Worm (Caenorhabditis elegans) whole organism, L4 larva: Measurements from ENCODE around the gene F26A10.2.

Source experiments
- D1046.2 ChIP-seq: fragments of 200-800 bp; sonication (Bioruptor generic); IDR thresholded peaks from 2 replicates; pipeline ENCODE4 v1.3.6; 2022; ENCODE audit warnings: missing genetic modification characterization, missing compliant biosample characterization
- F44E2.7 ChIP-seq: fragments of 200-800 bp; sonication (Bioruptor generic); IDR thresholded peaks from 2 replicates; pipeline ENCODE4 v2.1.2; 2022; ENCODE audit warnings: missing genetic modification characterization, missing compliant biosample characterization
- T26A8.4 ChIP-seq: fragments of 200-800 bp; sonication (Bioruptor generic); IDR thresholded peaks from 2 replicates; pipeline ENCODE4 v1.3.6; 2022; ENCODE audit warnings: missing genetic modification characterization, missing compliant biosample characterization
- Y5F2A.4 ChIP-seq: fragments of 200-800 bp; sonication (Bioruptor generic); optimal IDR thresholded peaks from 2 replicates; lab custom pipeline; 2018; ENCODE audit warnings: mild to moderate bottlenecking, missing genetic modification characterization, missing compliant biosample characterization
- aha-1 ChIP-seq: fragments of 150-350 bp; peaks from one replicate; lab custom pipeline; 2014; ENCODE audit warnings: missing biosample characterization, missing genetic modification characterization
- ceh-20 ChIP-seq: fragments of 200-800 bp; sonication (Bioruptor generic); IDR thresholded peaks from 2 replicates; pipeline ENCODE4 v1.3.6; 2022; ENCODE audit warnings: missing genetic modification reagents, missing genetic modification characterization, missing compliant biosample characterization
- daf-12 ChIP-seq: fragments of 150-350 bp; optimal IDR thresholded peaks from 2 replicates; lab custom pipeline; 2014; ENCODE audit warnings: missing biosample characterization, missing genetic modification reagents, missing genetic modification characterization
- daf-16 ChIP-seq, 3 experiments: sonication (generic microtip); optimal IDR thresholded peaks; 2 replicates each; lab custom pipeline; 2016 to 2017; ENCODE audit warnings: missing genetic modification characterization in 3 of 3, missing genetic modification reagents in 3 of 3, mild to moderate bottlenecking in 2 of 3, missing compliant biosample characterization in 2 of 3, missing biosample characterization in 1 of 3, moderate library complexity in 1 of 3
- dve-1 ChIP-seq: sonication (generic microtip); optimal IDR thresholded peaks from 2 replicates; lab custom pipeline; 2017; ENCODE audit warnings: antibody characterized with exemption, mild to moderate bottlenecking, missing genetic modification characterization, missing compliant biosample characterization; ENCODE audit not compliant: insufficient read depth
- hif-1 ChIP-seq, 2 experiments: sonication (generic microtip); optimal IDR thresholded peaks; 2 replicates each; lab custom pipeline; 2016 to 2017; ENCODE audit warnings: missing compliant biosample characterization in 2 of 2, missing genetic modification characterization in 2 of 2, missing genetic modification reagents in 2 of 2, missing genotype in 2 of 2, mild to moderate bottlenecking in 1 of 2
- hlh-11 ChIP-seq: fragments of 200-800 bp; sonication (Bioruptor generic); optimal IDR thresholded peaks from 2 replicates; lab custom pipeline; 2018; ENCODE audit warnings: mild to moderate bottlenecking, missing genetic modification characterization, missing compliant biosample characterization
- hlh-30 ChIP-seq: sonication (generic microtip); optimal IDR thresholded peaks from 2 replicates; lab custom pipeline; 2017; ENCODE audit warnings: antibody characterized with exemption, mild to moderate bottlenecking, missing genetic modification characterization, missing compliant biosample characterization; ENCODE audit not compliant: insufficient read depth
- lin-1 ChIP-seq: fragments of 200-800 bp; sonication (Bioruptor generic); IDR thresholded peaks from 2 replicates; pipeline ENCODE4 v1.3.6; 2022; ENCODE audit warnings: missing genetic modification reagents, missing genetic modification characterization, missing compliant biosample characterization
- lin-29 ChIP-seq: fragments of 200-800 bp; sonication (Bioruptor generic); IDR thresholded peaks from 2 replicates; pipeline ENCODE4 v1.3.6; 2022; ENCODE audit warnings: missing genetic modification reagents, missing genetic modification characterization, missing compliant biosample characterization
- lin-39 ChIP-seq: fragments of 150-350 bp; optimal IDR thresholded peaks from 2 replicates; lab custom pipeline; 2014; ENCODE audit warnings: missing biosample characterization, missing genetic modification reagents, missing genetic modification characterization
- madf-9 ChIP-seq: fragments of 200-800 bp; sonication (Bioruptor generic); conservative IDR thresholded peaks from 2 replicates; pipeline ENCODE4 v1.3.6; 2022; ENCODE audit warnings: missing genetic modification reagents, missing genetic modification characterization, missing compliant biosample characterization
- mdl-1 ChIP-seq, 2 experiments: fragments of 150-350 bp in 1 of 2; sonication (generic microtip) in 1 of 2; optimal IDR thresholded peaks; 2 replicates each; lab custom pipeline; 2014 to 2017; ENCODE audit warnings: missing biosample characterization in 2 of 2, missing genetic modification characterization in 2 of 2
- mdt-29 ChIP-seq: fragments of 200-800 bp; sonication (Bioruptor generic); IDR thresholded peaks from 2 replicates; pipeline ENCODE4 v1.3.6; 2022; ENCODE audit warnings: missing genetic modification reagents, missing genetic modification characterization, missing compliant biosample characterization
- mep-1 ChIP-seq: fragments of 150-350 bp; sonication (generic microtip); optimal IDR thresholded peaks from 3 replicates; lab custom pipeline; 2014; ENCODE audit warnings: missing biosample characterization, missing genetic modification characterization
- nhr-11 ChIP-seq: fragments of 150-350 bp; optimal IDR thresholded peaks from 2 replicates; lab custom pipeline; 2014; ENCODE audit warnings: missing biosample characterization, missing genetic modification characterization
- nhr-41 ChIP-seq: fragments of 200-800 bp; sonication (Bioruptor generic); IDR thresholded peaks from 2 replicates; pipeline ENCODE4 v1.3.6; 2022; ENCODE audit warnings: missing genetic modification reagents, missing genetic modification characterization, missing compliant biosample characterization
- pqm-1 ChIP-seq: sonication (generic microtip); optimal IDR thresholded peaks from 2 replicates; lab custom pipeline; 2017; ENCODE audit warnings: missing biosample characterization, missing genetic modification characterization
- set-16 ChIP-seq: fragments of 200-800 bp; sonication (Bioruptor generic); IDR thresholded peaks from 2 replicates; pipeline ENCODE4 v1.3.6; 2022; ENCODE audit warnings: missing genetic modification reagents, missing genetic modification characterization, missing compliant biosample characterization
- skn-1 ChIP-seq: fragments of 150-350 bp; optimal IDR thresholded peaks from 2 replicates; lab custom pipeline; 2014; ENCODE audit warnings: missing biosample characterization, missing genetic modification characterization
- unc-62 ChIP-seq, 3 experiments: fragments of 150-350 bp in 1 of 3; sonication (generic microtip); optimal IDR thresholded peaks in 2 of 3; peaks in 1 of 3; 1 replicate in 1 of 3; 2 replicates in 2 of 3; lab custom pipeline; 2014 to 2017; ENCODE audit warnings: missing biosample characterization in 3 of 3, missing genetic modification characterization in 3 of 3, missing genetic modification reagents in 3 of 3, missing genotype in 1 of 3
- zfp-2 ChIP-seq: sonication (generic microtip); optimal IDR thresholded peaks from 2 replicates; lab custom pipeline; 2016; ENCODE audit warnings: mild to moderate bottlenecking, missing genetic modification characterization, missing compliant biosample characterization

F26A10.2 gene

ce11 chrX:7638790-7639189 lies 6.4 kb downstream of the F26A10.2 start:
- peak; percentile 50 for TF ChIP-seq aha-1 (tag; lab: Kevin White, UChicago)
- TF ChIP-seq mdt-29 (GFP tag; lab: Robert Waterston, UW): no peak
- TF ChIP-seq hlh-30: peak; percentile 47
- no peak for TF ChIP-seq hlh-11
- TF ChIP-seq unc-62 (GFP tag; optimal IDR thresholded peaks at IDR 0.05 in 1 of 2; lab: Kevin White, UChicago): peak in 1 of 2 experiments; percentile 58
- no peak for TF ChIP-seq unc-62 (tag; optimal IDR thresholded peaks at IDR 0.05; lab: Kevin White, UChicago)

DNA sequence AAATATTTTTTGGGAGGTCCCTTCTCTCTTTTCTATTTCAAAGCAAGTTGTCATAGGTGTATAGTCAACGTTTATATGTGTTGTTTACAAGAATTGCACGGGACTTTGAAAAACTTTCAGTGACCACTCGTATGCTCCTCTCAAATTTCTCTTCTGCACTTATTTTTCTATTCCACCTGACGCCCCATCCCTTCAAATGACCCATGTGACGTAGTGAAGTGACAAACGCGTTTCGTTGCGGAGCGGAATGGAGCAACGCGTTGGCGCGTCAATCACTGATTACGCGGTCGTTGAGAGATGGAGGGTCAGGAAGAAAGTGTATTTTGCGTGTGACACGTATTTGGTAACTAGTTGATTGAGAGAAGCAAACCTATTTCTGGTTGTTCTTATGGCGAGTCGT lies 9.2 kb downstream of the F26A10.2 start:
- TF ChIP-seq hlh-30: peak; percentile 73
- TF ChIP-seq F44E2.7 (GFP tag; lab: Robert Waterston, UW): no peak
- TF ChIP-seq mdl-1 (tag; optimal IDR thresholded peaks at IDR 0.05; lab: Kevin White, UChicago): peak in 1 of 2 experiments; percentile 9
- 0 out of 2 replicates have a peak, but pooled peaks have one; percentile 25 for TF ChIP-seq T26A8.4
- peak in 1 of 2 experiments; percentile 62 for TF ChIP-seq daf-16 (GFP tag; optimal IDR thresholded peaks at IDR 0.05; lab: Kevin White, UChicago)
- TF ChIP-seq daf-16 (tag; optimal IDR thresholded peaks at IDR 0.05; lab: Kevin White, UChicago): peak; percentile 35
- peak; percentile 87 for TF ChIP-seq hlh-11
- peak in 1 of 2 experiments; percentile 76 for TF ChIP-seq hif-1 (tag; optimal IDR thresholded peaks at IDR 0.05; lab: Kevin White, UChicago)
- TF ChIP-seq zfp-2 (tag; lab: Kevin White, UChicago): no peak
- TF ChIP-seq unc-62 (GFP tag; optimal IDR thresholded peaks at IDR 0.05 in 1 of 2; lab: Kevin White, UChicago): peak in 1 of 2 experiments; percentile 4
- no peak for TF ChIP-seq unc-62 (tag; optimal IDR thresholded peaks at IDR 0.05; lab: Kevin White, UChicago)
- TF ChIP-seq, all 104 proteins: peak for 7

ce11 chrX:7627351-7627750 lies 17.9 kb downstream of the F26A10.2 start, which contains the start of gene nlp-61:
TSS of gene nlp-61 (plus strand) at chrX:7627651.
- TF ChIP-seq skn-1 (no peak), mep-1 (tag; lab: Kevin White, UChicago) (no peak), lin-29 (GFP tag; lab: Robert Waterston, UW) (no peak), lin-1 (GFP tag; lab: Robert Waterston, UW) (no peak), daf-12 (no peak), aha-1 (tag; lab: Kevin White, UChicago) (peak; percentile 76), nhr-41 (GFP tag; lab: Robert Waterston, UW) (no peak)

DNA sequence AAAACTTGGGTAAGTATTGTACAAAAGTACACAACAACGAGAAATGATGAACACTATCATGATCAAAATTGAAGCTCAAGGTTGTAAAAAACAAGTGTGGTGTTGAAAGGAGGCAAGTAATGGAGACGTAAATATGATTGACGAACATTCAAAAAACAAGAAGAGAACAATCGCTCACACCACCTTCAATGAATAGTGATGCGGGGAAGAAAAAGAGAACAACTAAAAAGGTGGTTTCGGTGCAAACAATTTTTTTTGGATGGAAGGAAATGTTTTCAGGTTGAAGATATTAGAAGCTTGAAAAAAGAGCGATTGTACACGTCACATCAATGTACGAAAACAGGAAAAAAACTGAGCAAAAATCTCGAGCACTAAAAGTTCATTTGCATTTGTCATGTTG lies 30.7 kb downstream of the F26A10.2 start:
- TF ChIP-seq mep-1 (tag; lab: Kevin White, UChicago) (no peak), unc-62 (GFP tag; optimal IDR thresholded peaks at IDR 0.05 in 1 of 2; lab: Kevin White, UChicago) (peak in 1 of 2 experiments; percentile 94), unc-62 (tag; optimal IDR thresholded peaks at IDR 0.05; lab: Kevin White, UChicago) (no peak), madf-9 (GFP tag; lab: Robert Waterston, UW) (no peak), lin-39 (no peak)

DNA sequence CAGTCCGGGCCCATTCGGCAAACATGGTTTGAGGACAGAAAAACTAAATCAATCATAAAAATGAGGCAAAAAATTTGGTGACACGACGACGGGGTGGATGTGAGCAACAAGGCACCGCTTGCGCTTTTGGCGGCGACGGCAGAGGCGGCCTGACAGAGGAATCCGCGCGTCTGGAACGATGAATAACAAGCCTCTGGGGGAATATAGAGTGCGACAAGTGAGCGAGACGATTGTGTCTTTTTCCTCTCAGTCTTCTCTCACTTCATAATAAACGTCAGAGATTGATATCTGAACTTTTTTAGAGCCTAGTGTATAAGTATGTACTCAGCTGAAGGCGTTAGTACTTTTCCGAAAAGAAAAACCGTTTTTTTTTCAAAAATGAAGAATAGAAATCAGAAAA lies 37.2 kb downstream of the F26A10.2 start, which contains the start of gene twk-17:
Gene twk-17 (minus strand): TSS at position 101 of the 400 bp plus-strand sequence.
- TF ChIP-seq D1046.2 (GFP tag; lab: Robert Waterston, UW) (0 out of 2 replicates have a peak, but pooled peaks have one; percentile 63), set-16 (GFP tag; lab: Robert Waterston, UW) (0 out of 2 replicates have a peak, but pooled peaks have one; percentile 18), mep-1 (tag; lab: Kevin White, UChicago) (no peak)
- TF ChIP-seq, all 104 proteins: peak for 2

DNA sequence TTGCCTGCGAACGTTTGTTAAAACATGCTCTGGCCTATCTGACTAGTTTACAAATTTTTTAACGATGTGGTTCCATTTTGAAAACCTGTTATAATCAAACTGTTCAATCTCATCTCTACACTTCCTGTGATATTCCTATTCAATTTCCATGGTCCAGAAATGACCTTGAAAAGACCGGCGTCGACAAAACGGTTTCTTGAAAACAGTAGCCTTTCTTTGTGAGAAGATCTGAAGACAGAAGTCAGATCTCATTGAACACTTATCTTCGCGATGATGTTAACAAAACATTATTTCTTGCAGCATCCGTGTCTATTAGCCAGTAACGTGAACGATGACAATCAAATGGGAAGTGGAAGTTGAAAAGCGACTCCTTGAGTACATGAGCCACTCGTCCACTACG lies 48.6 kb downstream of the F26A10.2 start, which contains the start of gene C44E12.1:
Gene C44E12.1 (plus strand): TSS at position 301 of the 400 bp plus-strand sequence.
- TF ChIP-seq lin-39: no peak
- TF ChIP-seq nhr-11 (tag; lab: Kevin White, UChicago): no peak
- TF ChIP-seq ceh-20: no peak
- peak; percentile 74 for TF ChIP-seq aha-1 (tag; lab: Kevin White, UChicago)
- TF ChIP-seq dve-1 (tag; lab: Kevin White, UChicago): no peak
- TF ChIP-seq pqm-1 (tag; lab: Kevin White, UChicago): no peak
- TF ChIP-seq Y5F2A.4: no peak
- no peak for TF ChIP-seq hif-1 (tag; optimal IDR thresholded peaks at IDR 0.05; lab: Kevin White, UChicago)
